Worm (Caenorhabditis elegans) whole organism, L3 larva: ENCODE measurements around the gene cyp-34A1.

Experiments
- ama-1 ChIP-seq: fragments of 150-350 bp; optimal IDR thresholded peaks from 2 replicates; lab custom pipeline; 2018
- daf-12 ChIP-seq: fragments of 150-350 bp; optimal IDR thresholded peaks from 2 replicates; lab custom pipeline; 2014; ENCODE audit warnings: missing biosample characterization, missing genetic modification reagents, missing genetic modification characterization
- elt-3 ChIP-seq, 3 experiments: fragments of 150-350 bp in 1 of 3; sonication (generic microtip) in 2 of 3; optimal IDR thresholded peaks; 2 replicates in 2 of 3; 4 replicates in 1 of 3; lab custom pipeline; 2014 to 2017; ENCODE audit warnings: missing biosample characterization in 3 of 3, missing genetic modification characterization in 3 of 3
- jun-1 ChIP-seq: fragments of 150-350 bp; optimal IDR thresholded peaks from 2 replicates; lab custom pipeline; 2014; ENCODE audit warnings: missing biosample characterization, missing genetic modification reagents, missing genetic modification characterization
- lsy-12 ChIP-seq: sonication (generic microtip); optimal IDR thresholded peaks from 2 replicates; lab custom pipeline; 2016; ENCODE audit warnings: mild to moderate bottlenecking, missing genetic modification characterization, missing compliant biosample characterization
- nhr-12 ChIP-seq: fragments of 150-350 bp; optimal IDR thresholded peaks from 2 replicates; lab custom pipeline; 2014; ENCODE audit warnings: missing biosample characterization, missing genetic modification characterization
- nhr-25 ChIP-seq: sonication (generic microtip); optimal IDR thresholded peaks from 2 replicates; lab custom pipeline; 2017; ENCODE audit warnings: missing biosample characterization, missing genetic modification characterization
- sea-2 ChIP-seq: fragments of 150-350 bp; sonication (generic microtip); optimal IDR thresholded peaks from 4 replicates; lab custom pipeline; 2014; ENCODE audit warnings: missing biosample characterization, missing genetic modification reagents, missing genetic modification characterization
- unc-62 ChIP-seq: fragments of 150-350 bp; sonication (generic microtip); optimal IDR thresholded peaks from 4 replicates; lab custom pipeline; 2014; ENCODE audit warnings: missing biosample characterization, missing genetic modification reagents, missing genetic modification characterization
- ztf-11 ChIP-seq: fragments of 150-350 bp; optimal IDR thresholded peaks from 2 replicates; lab custom pipeline; 2014; ENCODE audit warnings: missing biosample characterization, missing genetic modification characterization

DNA sequence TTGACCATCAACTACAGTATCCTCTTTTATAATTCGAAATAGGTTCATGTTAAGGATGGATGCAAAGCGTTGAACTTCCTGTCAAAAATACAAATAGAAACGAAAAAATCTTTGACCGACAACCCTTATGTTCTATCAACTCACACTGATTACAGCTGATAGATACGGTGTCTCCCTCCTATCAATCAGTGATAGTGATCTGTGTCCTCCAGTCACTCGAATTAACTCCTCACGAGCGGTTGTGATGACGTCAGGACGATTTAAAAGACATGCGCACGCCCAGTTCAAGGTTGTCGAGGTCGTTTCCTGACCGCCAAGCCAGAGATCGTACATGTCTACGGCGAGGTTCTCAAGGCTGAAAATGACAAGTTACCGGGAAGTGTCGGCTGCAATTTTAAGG is 1.8 kb downstream of the cyp-34A1 start:
- peak; percentile 74 for TF ChIP-seq nhr-25 (tag; lab: Kevin White, UChicago)
- TF ChIP-seq sea-2 (GFP tag; lab: Kevin White, UChicago) = no peak
- TF ChIP-seq lsy-12 = no peak
- no peak for TF ChIP-seq elt-3 (tag; optimal IDR thresholded peaks at IDR 0.05; lab: Kevin White, UChicago)
- no peak for TF ChIP-seq ama-1
- TF ChIP-seq daf-12 = no peak
- no peak for TF ChIP-seq jun-1 (tag; lab: Kevin White, UChicago)
- TF ChIP-seq nhr-12 (tag; lab: Kevin White, UChicago) = no peak
- no peak for TF ChIP-seq unc-62 (GFP tag; lab: Kevin White, UChicago)
- no peak for TF ChIP-seq ztf-11 (tag; lab: Kevin White, UChicago)
